Worm (Caenorhabditis elegans): ENCODE measurements around the gene R13D7.2.

DNA sequence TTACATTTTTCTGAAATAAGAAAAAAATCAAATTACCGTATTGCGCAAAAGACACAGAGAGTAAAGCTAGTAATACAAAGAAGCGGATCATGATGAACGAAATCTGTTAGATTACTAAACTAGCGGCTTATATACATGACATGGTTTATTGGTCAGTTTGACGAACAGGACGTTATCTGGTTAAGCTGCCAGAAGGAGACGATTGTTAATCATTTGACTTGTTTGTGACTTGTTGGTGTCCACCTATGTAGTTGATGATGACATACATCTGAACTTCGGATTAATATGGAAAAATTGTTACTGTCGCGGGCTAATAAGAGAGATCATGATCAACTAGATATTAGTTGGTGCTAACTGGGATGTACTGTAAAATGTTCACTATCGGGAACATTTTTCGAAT, 9.6 kb upstream of the R13D7.2 start, which contains the start of gene cnc-9:
- no peak for TF ChIP-seq unc-39 (tag; optimal IDR thresholded peaks at IDR 0.05)
- no peak for TF ChIP-seq snpc-4 (tag; optimal IDR thresholded peaks at IDR 0.05)
